Worm (Caenorhabditis elegans): ENCODE measurements around the gene F40G12.4.

DNA sequence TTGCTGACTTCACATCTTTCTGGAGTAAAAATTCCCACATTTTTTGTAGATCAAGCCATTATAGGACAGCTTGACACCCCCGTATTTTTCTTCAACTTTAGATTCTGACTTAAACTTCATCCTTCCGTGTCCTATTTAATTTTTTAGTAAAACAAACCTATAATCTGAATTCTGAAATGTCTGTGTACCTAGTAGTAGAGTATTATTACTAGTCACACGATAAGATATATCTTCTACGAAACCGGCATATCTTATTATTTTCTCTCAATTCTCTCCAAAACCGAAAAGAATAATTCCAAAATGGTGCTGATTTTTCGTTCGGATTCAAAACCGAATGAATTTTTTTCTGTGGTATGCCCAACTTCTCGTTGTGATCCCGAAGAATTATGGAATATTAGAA, 25.9 kb upstream of the F40G12.4 start, which contains the start of gene F14D7.9:
- TF ChIP-seq unc-62 (GFP tag; optimal IDR thresholded peaks at IDR 0.05) = no peak
- no peak for TF ChIP-seq blmp-1 (tag; optimal IDR thresholded peaks at IDR 0.05)
- TF ChIP-seq ceh-83 (GFP tag; optimal IDR thresholded peaks at IDR 0.05) = no peak
- TF ChIP-seq snpc-4 (tag; optimal IDR thresholded peaks at IDR 0.05) = no peak
- TF ChIP-seq nhr-28 (tag; optimal IDR thresholded peaks at IDR 0.05) = no peak
- TF ChIP-seq unc-39 (tag; optimal IDR thresholded peaks at IDR 0.05) = no peak
- TF ChIP-seq nhr-76 (tag; optimal IDR thresholded peaks at IDR 0.05) = no peak
- no peak for TF ChIP-seq nhr-12 (tag; optimal IDR thresholded peaks at IDR 0.05)
- no peak for TF ChIP-seq sem-2 (GFP tag; optimal IDR thresholded peaks at IDR 0.05)
- TF ChIP-seq elt-1 (tag; optimal IDR thresholded peaks at IDR 0.05; ENCODE audit: borderline replicate concordance, insufficient read depth) = no peak

All from whole organism, mixed stage, embryonic.